Worm (Caenorhabditis elegans) whole organism, young adult: ENCODE data around the gene swm-1.

Experiments used
- C17E4.6 ChIP-seq: fragments of 200-800 bp; sonication (Bioruptor generic); IDR thresholded peaks from 2 replicates; pipeline ENCODE4 v1.3.6; 2022; ENCODE audit warnings: missing genetic modification reagents, missing genetic modification characterization, missing compliant biosample characterization
- F22D6.2 ChIP-seq: sonication (generic microtip); optimal IDR thresholded peaks from 2 replicates; lab custom pipeline; 2016; ENCODE audit warnings: mild to moderate bottlenecking, missing genetic modification characterization, missing compliant biosample characterization
- akir-1 ChIP-seq: fragments of 200-800 bp; sonication (Bioruptor generic); optimal IDR thresholded peaks from 2 replicates; lab custom pipeline; 2018; ENCODE audit warnings: mild to moderate bottlenecking, missing genetic modification characterization, moderate library complexity, missing compliant biosample characterization
- ama-1 ChIP-seq, 3 experiments: fragments of 150-350 bp in 1 of 3; sonication (generic microtip) in 2 of 3; optimal IDR thresholded peaks; 2 replicates each; lab custom pipeline; 2014 to 2018; ENCODE audit warnings: missing biosample characterization in 2 of 3, missing genetic modification characterization in 2 of 3, missing genetic modification reagents in 2 of 3
- ceh-27 ChIP-seq: fragments of 200-800 bp; sonication (Bioruptor generic); optimal IDR thresholded peaks from 2 replicates; lab custom pipeline; 2018; ENCODE audit warnings: mild to moderate bottlenecking, missing genetic modification characterization, moderate library complexity, missing compliant biosample characterization
- efl-1 ChIP-seq: fragments of 150-350 bp; optimal IDR thresholded peaks from 2 replicates; lab custom pipeline; 2014; ENCODE audit warnings: missing biosample characterization, missing genetic modification reagents, missing genetic modification characterization
- mel-28 ChIP-seq: sonication (generic microtip); optimal IDR thresholded peaks from 2 replicates; lab custom pipeline; 2016; ENCODE audit warnings: borderline replicate concordance, mild to moderate bottlenecking, missing genetic modification characterization, missing compliant biosample characterization
- mes-4 ChIP-seq: sonication (generic microtip); optimal IDR thresholded peaks from 2 replicates; lab custom pipeline; 2016; ENCODE audit warnings: missing genotype, missing genetic modification characterization, missing compliant biosample characterization
- nfya-2 ChIP-seq: fragments of 200-800 bp; sonication (Bioruptor generic); IDR thresholded peaks from 2 replicates; pipeline ENCODE4 v1.3.6; 2022; ENCODE audit warnings: missing genetic modification reagents, missing genetic modification characterization, missing compliant biosample characterization
- pha-4 ChIP-seq: fragments of 150-350 bp; sonication (generic microtip); optimal IDR thresholded peaks from 2 replicates; lab custom pipeline; 2014; ENCODE audit warnings: missing biosample characterization, missing genetic modification reagents, missing genetic modification characterization
- sptf-2 ChIP-seq: fragments of 200-800 bp; sonication (Bioruptor generic); optimal IDR thresholded peaks from 2 replicates; lab custom pipeline; 2018; ENCODE audit warnings: mild to moderate bottlenecking, missing genetic modification characterization, missing compliant biosample characterization
- unc-62 ChIP-seq: fragments of 150-350 bp; optimal IDR thresholded peaks from 2 replicates; lab custom pipeline; 2014; ENCODE audit warnings: missing biosample characterization, missing genetic modification reagents, missing genetic modification characterization

ce11 chrV:9075827-9076226, 21.2 kb upstream of the swm-1 start:
- TF ChIP-seq unc-62 (GFP tag; lab: Kevin White, UChicago) (no peak), F22D6.2 (tag; lab: Kevin White, UChicago) (no peak), C17E4.6 (GFP tag; lab: Robert Waterston, UW) (no peak), ama-1 (optimal IDR thresholded peaks at IDR 0.05; lab: Kevin White, UChicago) (no peak), ama-1 (GFP tag; optimal IDR thresholded peaks at IDR 0.05; lab: Kevin White, UChicago) (no peak), sptf-2 (GFP tag; lab: Kevin White, UChicago) (no peak), mel-28 (tag; lab: Kevin White, UChicago) (no peak), mes-4 (tag; lab: Kevin White, UChicago) (no peak), pha-4 (tag; lab: Kevin White, UChicago) (no peak), nfya-2 (no peak), akir-1 (GFP tag; lab: Kevin White, UChicago) (no peak), ceh-27 (GFP tag; lab: Kevin White, UChicago) (no peak), efl-1 (no peak)
